Fruit fly (Drosophila melanogaster): ENCODE results near the gene Vps33B.
A peak's percentile ranks its signal among the peaks of the same experiment; 100 is the strongest.

Vps33B gene

DNA sequence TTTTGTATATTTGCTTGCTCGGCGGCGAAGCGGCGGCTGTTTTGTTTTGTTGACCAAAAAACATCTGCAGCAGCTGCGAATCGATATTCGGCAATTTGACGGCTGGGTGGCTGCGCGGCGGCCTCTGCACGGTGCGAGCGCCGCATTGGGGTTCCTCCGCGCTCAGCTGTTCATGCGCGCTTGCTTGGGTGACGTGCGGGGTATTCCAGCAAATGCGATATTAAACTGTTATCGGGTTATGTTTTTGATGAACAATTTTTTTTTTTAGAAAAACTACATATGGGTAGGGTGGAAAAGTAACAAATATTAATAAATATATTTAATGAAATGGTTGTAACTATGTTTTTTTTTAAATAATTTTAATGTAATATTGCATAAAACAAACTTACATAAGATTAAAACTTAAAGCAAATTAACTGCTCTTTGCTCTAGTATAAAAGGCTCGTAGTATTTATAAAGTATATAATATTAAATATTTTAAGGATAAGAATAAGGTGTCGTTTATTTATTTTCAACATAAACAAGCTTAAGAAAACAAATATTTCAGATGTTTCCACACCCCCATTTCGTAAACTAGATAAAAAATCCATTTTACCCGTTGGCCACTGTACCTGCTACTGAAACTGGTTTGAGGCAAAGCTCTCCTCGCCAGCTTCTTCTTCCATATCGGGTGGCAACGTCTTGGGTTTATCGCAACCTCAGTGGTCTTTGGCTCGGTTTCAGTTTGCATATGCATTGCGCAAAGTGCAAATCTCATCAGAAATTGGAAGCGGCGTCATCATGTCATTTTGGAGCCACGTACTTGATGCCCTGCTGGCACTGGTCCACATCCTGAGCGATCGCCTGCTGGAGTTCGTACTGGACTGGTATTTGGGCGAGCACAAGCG, 17.7 kb downstream of the Vps33B start, which contains the start of the genes Gnpat and CG5112 (continued):
- peak; percentile 94 for TF ChIP-seq Med (GFP tag)
- peak; percentile 66 for TF ChIP-seq CG16813 (GFP tag; IDR thresholded peaks at IDR 0.05; ENCODE audit: partially characterized antibody)
- TF ChIP-seq CG7556 (GFP tag; optimal IDR thresholded peaks at IDR 0.05): peak; percentile 58
- TF ChIP-seq tll (GFP tag; optimal IDR thresholded peaks at IDR 0.05): no peak
- no peak; the same call in 1 of the 2 replicates for TF ChIP-seq ro (GFP tag; IDR thresholded peaks at IDR 0.05)
- no peak for TF ChIP-seq schlank (tag; optimal IDR thresholded peaks at IDR 0.05)
- TF ChIP-seq Xrp1 (GFP tag; IDR thresholded peaks at IDR 0.05): peak; percentile 61; the same call in 1 of the 2 replicates
- peak; percentile 71 for TF ChIP-seq nerfin-2 (GFP tag; IDR thresholded peaks at IDR 0.05; ENCODE audit: partially characterized antibody)
- peak; percentile 62 for TF ChIP-seq CG9215 (GFP tag; IDR thresholded peaks at IDR 0.05)
- TF ChIP-seq wek (GFP tag; optimal IDR thresholded peaks at IDR 0.05): peak; percentile 100
- peak; percentile 27 for TF ChIP-seq Fer2 (tag; optimal IDR thresholded peaks at IDR 0.05)
- TF ChIP-seq ken (GFP tag; IDR thresholded peaks at IDR 0.05): peak; percentile 92
- TF ChIP-seq corto (GFP tag; optimal IDR thresholded peaks at IDR 0.05): no peak
- TF ChIP-seq sima (GFP tag; optimal IDR thresholded peaks at IDR 0.05): no peak
- no peak for TF ChIP-seq cad (GFP tag; optimal IDR thresholded peaks at IDR 0.05)
- peak; percentile 45 to 80 for TF ChIP-seq Hr51 (GFP tag; optimal IDR thresholded peaks at IDR 0.05)
- peak; percentile 92 for TF ChIP-seq row (GFP tag; IDR thresholded peaks at IDR 0.05)
- TF ChIP-seq az2 (GFP tag; optimal IDR thresholded peaks at IDR 0.05): peak; percentile 50
- peak in 1 of 2 experiments; percentile 7 for TF ChIP-seq chif (GFP tag; optimal IDR thresholded peaks at IDR 0.05)
- peak; percentile 38; the same call in 1 of the 3 replicates for TF ChIP-seq gce (GFP tag; IDR thresholded peaks at IDR 0.05)
- TF ChIP-seq ssp (GFP tag; IDR thresholded peaks at IDR 0.05): peak; percentile 85
- TF ChIP-seq B-H2 (GFP tag; optimal IDR thresholded peaks at IDR 0.05): peak; percentile 83
- TF ChIP-seq CG15514 (GFP tag; optimal IDR thresholded peaks at IDR 0.05): peak; percentile 76
- TF ChIP-seq YL-1 (GFP tag; optimal IDR thresholded peaks at IDR 0.05): peak; percentile 1
- peak; percentile 10 for TF ChIP-seq CG34376 (GFP tag; optimal IDR thresholded peaks at IDR 0.05)
- peak; percentile 7 for TF ChIP-seq CG4617 (GFP tag; optimal IDR thresholded peaks at IDR 0.05; ENCODE audit: borderline replicate concordance)
- no peak for TF ChIP-seq Nf-YB (GFP tag; optimal IDR thresholded peaks at IDR 0.05)
- no peak for TF ChIP-seq CG10462 (GFP tag; optimal IDR thresholded peaks at IDR 0.05)
- TF ChIP-seq Hey (tag; optimal IDR thresholded peaks at IDR 0.05): no peak
- TF ChIP-seq ash1 (GFP tag; optimal IDR thresholded peaks at IDR 0.05): peak; percentile 9
- TF ChIP-seq Bteb2 (GFP tag; optimal IDR thresholded peaks at IDR 0.05): peak; percentile 42
- peak; percentile 46 for TF ChIP-seq tna (GFP tag; IDR thresholded peaks at IDR 0.05; ENCODE audit: partially characterized antibody)
- TF ChIP-seq TFAM (GFP tag; optimal IDR thresholded peaks at IDR 0.05): no peak
- TF ChIP-seq CG11085 (GFP tag; IDR thresholded peaks at IDR 0.05): peak; percentile 52
- TF ChIP-seq twi (tag; optimal IDR thresholded peaks at IDR 0.05): peak; percentile 10
- peak; percentile 71 for TF ChIP-seq knrl (GFP tag; IDR thresholded peaks at IDR 0.05; ENCODE audit: partially characterized antibody)
- TF ChIP-seq CG7839 (tag; optimal IDR thresholded peaks at IDR 0.05): peak; percentile 47
- TF ChIP-seq CG17802 (tag; optimal IDR thresholded peaks at IDR 0.05): peak; percentile 72
- TF ChIP-seq btn (GFP tag; optimal IDR thresholded peaks at IDR 0.05): no peak
- no peak for TF ChIP-seq h (optimal IDR thresholded peaks at IDR 0.05)
- peak; percentile 62 for TF ChIP-seq Ada2b (GFP tag; IDR thresholded peaks at IDR 0.05)
- TF ChIP-seq HLHmδ (GFP tag; optimal IDR thresholded peaks at IDR 0.05): peak; percentile 78
- TF ChIP-seq CG6175 (GFP tag; IDR thresholded peaks at IDR 0.05): peak; percentile 55; the same call in 2 of the 3 replicates
- peak; percentile 49; the same call in 2 of the 3 replicates for TF ChIP-seq CG14860 (GFP tag; IDR thresholded peaks at IDR 0.05; ENCODE audit: partially characterized antibody)
- no peak for TF ChIP-seq Atf3 (GFP tag; optimal IDR thresholded peaks at IDR 0.05)
- no peak for TF ChIP-seq salm (tag; optimal IDR thresholded peaks at IDR 0.05)
- peak; percentile 81 for TF ChIP-seq ara (GFP tag; IDR thresholded peaks at IDR 0.05)
- no peak for TF ChIP-seq oc (tag; optimal IDR thresholded peaks at IDR 0.05)
